Worm (Caenorhabditis elegans) whole organism, late embryonic: ENCODE results near the gene rexd-1.

ENCODE experiments used
- C08G9.2 ChIP-seq: sonication (generic microtip); optimal IDR thresholded peaks from 2 replicates; lab custom pipeline; 2016; ENCODE audit warnings: mild to moderate bottlenecking, missing genetic modification characterization, moderate library complexity, missing compliant biosample characterization
- C38D4.7 ChIP-seq: fragments of 200-800 bp; sonication (Bioruptor generic); optimal IDR thresholded peaks from 2 replicates; lab custom pipeline; 2018; ENCODE audit warnings: mild to moderate bottlenecking, missing genetic modification characterization, moderate library complexity, missing compliant biosample characterization
- K02D7.2 ChIP-seq: sonication (generic microtip); optimal IDR thresholded peaks from 2 replicates; lab custom pipeline; 2017; ENCODE audit warnings: mild to moderate bottlenecking, missing genetic modification characterization, missing compliant biosample characterization
- K09A11.1 ChIP-seq: sonication (generic microtip); optimal IDR thresholded peaks from 2 replicates; lab custom pipeline; 2017; ENCODE audit warnings: antibody characterized with exemption, mild to moderate bottlenecking, missing genetic modification characterization, missing compliant biosample characterization; ENCODE audit not compliant: insufficient read depth
- ahr-1 ChIP-seq: sonication (generic microtip); optimal IDR thresholded peaks from 2 replicates; lab custom pipeline; 2016; ENCODE audit warnings: missing genetic modification characterization, missing compliant biosample characterization
- ceh-14 ChIP-seq: sonication (generic microtip); optimal IDR thresholded peaks from 2 replicates; lab custom pipeline; 2016; ENCODE audit warnings: missing genotype, missing genetic modification characterization, missing compliant biosample characterization
- ceh-18 ChIP-seq: sonication (generic microtip); optimal IDR thresholded peaks from 2 replicates; lab custom pipeline; 2016; ENCODE audit warnings: missing genetic modification characterization, missing compliant biosample characterization
- ceh-19 ChIP-seq: fragments of 200-800 bp; sonication (Bioruptor generic); optimal IDR thresholded peaks from 2 replicates; lab custom pipeline; 2018; ENCODE audit warnings: mild to moderate bottlenecking, missing genetic modification characterization, missing compliant biosample characterization
- ceh-2 ChIP-seq: sonication (generic microtip); optimal IDR thresholded peaks from 2 replicates; lab custom pipeline; 2016; ENCODE audit warnings: missing genotype, missing genetic modification characterization, missing compliant biosample characterization
- ceh-22 ChIP-seq: sonication (generic microtip); optimal IDR thresholded peaks from 2 replicates; lab custom pipeline; 2017; ENCODE audit warnings: missing biosample characterization, missing genetic modification characterization
- ceh-31 ChIP-seq: sonication (generic microtip); optimal IDR thresholded peaks from 2 replicates; lab custom pipeline; 2016; ENCODE audit warnings: missing genetic modification characterization, missing compliant biosample characterization
- ceh-45 ChIP-seq: fragments of 200-800 bp; sonication (Bioruptor generic); IDR thresholded peaks from 2 replicates; pipeline ENCODE4 v1.3.6; 2022; ENCODE audit warnings: missing genetic modification reagents, missing genetic modification characterization, missing compliant biosample characterization
- ceh-48 ChIP-seq: sonication (generic microtip); optimal IDR thresholded peaks from 2 replicates; lab custom pipeline; 2016; ENCODE audit warnings: missing genetic modification characterization, inconsistent platforms, missing compliant biosample characterization
- che-1 ChIP-seq: sonication (generic microtip); optimal IDR thresholded peaks from 2 replicates; lab custom pipeline; 2016; ENCODE audit warnings: mild to moderate bottlenecking, missing genetic modification characterization, missing compliant biosample characterization
- dmd-4 ChIP-seq: sonication (generic microtip); optimal IDR thresholded peaks from 2 replicates; lab custom pipeline; 2016; ENCODE audit warnings: borderline replicate concordance, missing genetic modification characterization, missing compliant biosample characterization
- dve-1 ChIP-seq: sonication (generic microtip); optimal IDR thresholded peaks from 2 replicates; lab custom pipeline; 2017; ENCODE audit warnings: antibody characterized with exemption, mild to moderate bottlenecking, missing genetic modification characterization, missing compliant biosample characterization
- elt-4 ChIP-seq: sonication (generic microtip); optimal IDR thresholded peaks from 2 replicates; lab custom pipeline; 2016; ENCODE audit warnings: missing genetic modification characterization, missing compliant biosample characterization
- ets-4 ChIP-seq: sonication (generic microtip); optimal IDR thresholded peaks from 2 replicates; lab custom pipeline; 2016; ENCODE audit warnings: missing genetic modification characterization, missing compliant biosample characterization
- hlh-13 ChIP-seq: fragments of 200-800 bp; sonication (Bioruptor generic); optimal IDR thresholded peaks from 2 replicates; lab custom pipeline; 2018; ENCODE audit warnings: mild to moderate bottlenecking, missing genetic modification characterization, missing compliant biosample characterization
- lim-6 ChIP-seq: sonication (generic microtip); optimal IDR thresholded peaks from 2 replicates; lab custom pipeline; 2016; ENCODE audit warnings: missing genetic modification characterization, missing compliant biosample characterization
- lin-11 ChIP-seq: fragments of 200-800 bp; sonication (Bioruptor generic); optimal IDR thresholded peaks from 2 replicates; lab custom pipeline; 2018; ENCODE audit warnings: mild to moderate bottlenecking, missing genetic modification characterization, missing compliant biosample characterization
- nfya-1 ChIP-seq: sonication (generic microtip); optimal IDR thresholded peaks from 2 replicates; lab custom pipeline; 2017; ENCODE audit warnings: missing genetic modification characterization, mild to moderate bottlenecking, missing compliant biosample characterization, antibody characterized with exemption, moderate library complexity
- pag-3 ChIP-seq: sonication (generic microtip); optimal IDR thresholded peaks from 2 replicates; lab custom pipeline; 2016; ENCODE audit warnings: missing compliant biosample characterization, missing genetic modification characterization, borderline replicate concordance
- pat-9 ChIP-seq: fragments of 200-800 bp; sonication (Bioruptor generic); optimal IDR thresholded peaks from 2 replicates; lab custom pipeline; 2018; ENCODE audit warnings: mild to moderate bottlenecking, missing genetic modification characterization, moderate library complexity, missing compliant biosample characterization
- pros-1 ChIP-seq: fragments of 150-350 bp; optimal IDR thresholded peaks from 2 replicates; lab custom pipeline; 2014; ENCODE audit warnings: missing biosample characterization, missing genetic modification reagents, missing genetic modification characterization
- ref-2 ChIP-seq: sonication (generic microtip); optimal IDR thresholded peaks from 2 replicates; lab custom pipeline; 2016; ENCODE audit warnings: missing genetic modification characterization, missing compliant biosample characterization
- sox-2 ChIP-seq: fragments of 200-800 bp; sonication (Bioruptor generic); IDR thresholded peaks from 2 replicates; pipeline ENCODE4 v1.3.6; 2022; ENCODE audit warnings: missing genetic modification reagents, missing genetic modification characterization, missing compliant biosample characterization
- sox-4 ChIP-seq: sonication (generic microtip); optimal IDR thresholded peaks from 2 replicates; lab custom pipeline; 2017; ENCODE audit warnings: mild to moderate bottlenecking, missing genetic modification characterization, inconsistent platforms, missing compliant biosample characterization
- syd-9 ChIP-seq: sonication (generic microtip); optimal IDR thresholded peaks from 2 replicates; lab custom pipeline; 2016; ENCODE audit warnings: mild to moderate bottlenecking, missing genetic modification characterization, moderate library complexity, missing compliant biosample characterization
- tbx-2 ChIP-seq: sonication (generic microtip); optimal IDR thresholded peaks from 2 replicates; lab custom pipeline; 2016; ENCODE audit warnings: missing genetic modification characterization, missing compliant biosample characterization
- unc-3 ChIP-seq, 2 experiments: fragments of 200-800 bp in 1 of 2; sonication (Bioruptor generic) in 1 of 2; sonication (generic microtip) in 1 of 2; conservative IDR thresholded peaks in 1 of 2; optimal IDR thresholded peaks in 1 of 2; 2 replicates each; pipeline versions ENCODE4 v1.3.6 to Lab custom; 2016 to 2022; ENCODE audit warnings: missing compliant biosample characterization in 2 of 2, missing genetic modification characterization in 2 of 2, missing genetic modification reagents in 1 of 2
- unc-42 ChIP-seq: sonication (generic microtip); optimal IDR thresholded peaks from 2 replicates; lab custom pipeline; 2016; ENCODE audit warnings: missing genotype, missing genetic modification characterization, missing compliant biosample characterization
- unc-55 ChIP-seq: sonication (generic microtip); optimal IDR thresholded peaks from 2 replicates; lab custom pipeline; 2017; ENCODE audit warnings: missing biosample characterization, missing genetic modification reagents, missing genetic modification characterization
- zip-5 ChIP-seq: sonication (generic microtip); optimal IDR thresholded peaks from 2 replicates; lab custom pipeline; 2016; ENCODE audit warnings: missing genetic modification characterization, missing compliant biosample characterization

The rexd-1 gene

ce11 chrIII:1833984-1834563, at the start of gene rexd-1:
Gene rexd-1, plus strand, starts transcription at chrIII:1834513.
- TF ChIP-seq pros-1 (tag; lab: Kevin White, UChicago) = no peak
- no peak for TF ChIP-seq dmd-4 (tag; lab: Kevin White, UChicago)
- TF ChIP-seq ceh-31 = no peak
- TF ChIP-seq ceh-48 = peak; percentile 82
- TF ChIP-seq, all 69 proteins: peak for 1

ce11 chrIII:1785776-1786175, 48.5 kb upstream of the rexd-1 start:
- TF ChIP-seq ceh-19 (GFP tag; lab: Kevin White, UChicago) (no peak), ceh-31 (peak; percentile 59), tbx-2 (peak; percentile 4), ets-4 (no peak), unc-42 (tag; lab: Kevin White, UChicago) (peak; percentile 12), unc-55 (GFP tag; lab: Kevin White, UChicago) (no peak), nfya-1 (tag; lab: Kevin White, UChicago) (peak; percentile 36)

- no peak for TF ChIP-seq C08G9.2
- no peak for TF ChIP-seq dmd-4 (tag; lab: Kevin White, UChicago)
- no peak for TF ChIP-seq elt-4
- TF ChIP-seq pag-3 (tag; lab: Kevin White, UChicago) = no peak
- no peak for TF ChIP-seq sox-2 (GFP tag; lab: Robert Waterston, UW)
- no peak for TF ChIP-seq zip-5
- TF ChIP-seq ref-2 (tag; lab: Kevin White, UChicago) = no peak
- no peak for TF ChIP-seq hlh-13
- no peak for TF ChIP-seq pat-9
- TF ChIP-seq C38D4.7 (GFP tag; lab: Kevin White, UChicago) = no peak
- no peak for TF ChIP-seq unc-3 (GFP tag; conservative IDR thresholded peaks at IDR 0.05; lab: Robert Waterston, UW)
- no peak for TF ChIP-seq unc-3 (tag; optimal IDR thresholded peaks at IDR 0.05; lab: Kevin White, UChicago)
- TF ChIP-seq K09A11.1 (tag; lab: Kevin White, UChicago) = no peak
- TF ChIP-seq ceh-22 (tag; lab: Kevin White, UChicago) = no peak
- no peak for TF ChIP-seq ceh-14
- TF ChIP-seq K02D7.2 (tag; lab: Kevin White, UChicago) = no peak
- TF ChIP-seq ceh-2 (tag; lab: Kevin White, UChicago) = no peak
- no peak for TF ChIP-seq ceh-18 (tag; lab: Kevin White, UChicago)
- TF ChIP-seq ceh-45 (GFP tag; lab: Robert Waterston, UW) = no peak
- TF ChIP-seq, all 69 proteins: peak for 0
Measured at ce11 chrIII:1788033-1788432, 46.3 kb upstream of the rexd-1 start, which contains the start of gene rimb-1. Gene rimb-1, plus strand, starts transcription at chrIII:1788333.

- TF ChIP-seq lin-11 (tag; lab: Kevin White, UChicago) (no peak), lim-6 (tag; lab: Kevin White, UChicago) (no peak), syd-9 (tag; lab: Kevin White, UChicago) (no peak)
- TF ChIP-seq, all 69 proteins: peak for 0
Measured at ce11 chrIII:1788972-1789371, 45.3 kb upstream of the rexd-1 start.

- TF ChIP-seq unc-42 (tag; lab: Kevin White, UChicago) (peak; percentile 90), dve-1 (tag; lab: Kevin White, UChicago) (no peak), ceh-18 (tag; lab: Kevin White, UChicago) (no peak), ahr-1 (tag; lab: Kevin White, UChicago) (no peak), sox-4 (tag; lab: Kevin White, UChicago) (no peak), che-1 (no peak)
Measured at ce11 chrIII:1791949-1792348, 42.4 kb upstream of the rexd-1 start.
